Worm (Caenorhabditis elegans): Measurements from ENCODE around the gene F58E6.8.

DNA sequence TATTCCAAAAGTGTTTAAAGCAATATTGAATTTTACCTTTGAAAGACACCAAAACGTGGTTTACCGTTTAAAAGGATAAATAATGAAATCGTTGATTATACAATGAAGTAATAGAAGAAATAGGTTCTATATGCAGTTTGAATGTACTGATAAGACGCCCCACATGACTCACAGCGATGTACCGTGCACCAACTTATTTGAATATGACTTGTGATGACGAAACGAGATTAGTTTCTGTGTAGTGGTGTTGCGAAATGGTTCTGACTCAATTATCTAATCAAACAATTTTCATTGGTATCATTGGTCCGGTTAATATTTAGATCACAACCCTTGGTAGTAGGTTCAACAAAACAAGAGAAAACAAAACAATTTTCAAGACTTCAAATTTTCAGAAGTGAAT, 44.5 kb downstream of the F58E6.8 start:
- TF ChIP-seq B0261.1 (tag; optimal IDR thresholded peaks at IDR 0.05): no peak
- TF ChIP-seq hmg-20 (GFP tag; IDR thresholded peaks at IDR 0.05): no peak
- TF ChIP-seq tbp1 (GFP tag; optimal IDR thresholded peaks at IDR 0.05): no peak
- TF ChIP-seq lin-54 (GFP tag; optimal IDR thresholded peaks at IDR 0.05): no peak

Measured in whole organism, young adult.